Worm (Caenorhabditis elegans): Measurements from ENCODE around the gene ocr-3.

DNA sequence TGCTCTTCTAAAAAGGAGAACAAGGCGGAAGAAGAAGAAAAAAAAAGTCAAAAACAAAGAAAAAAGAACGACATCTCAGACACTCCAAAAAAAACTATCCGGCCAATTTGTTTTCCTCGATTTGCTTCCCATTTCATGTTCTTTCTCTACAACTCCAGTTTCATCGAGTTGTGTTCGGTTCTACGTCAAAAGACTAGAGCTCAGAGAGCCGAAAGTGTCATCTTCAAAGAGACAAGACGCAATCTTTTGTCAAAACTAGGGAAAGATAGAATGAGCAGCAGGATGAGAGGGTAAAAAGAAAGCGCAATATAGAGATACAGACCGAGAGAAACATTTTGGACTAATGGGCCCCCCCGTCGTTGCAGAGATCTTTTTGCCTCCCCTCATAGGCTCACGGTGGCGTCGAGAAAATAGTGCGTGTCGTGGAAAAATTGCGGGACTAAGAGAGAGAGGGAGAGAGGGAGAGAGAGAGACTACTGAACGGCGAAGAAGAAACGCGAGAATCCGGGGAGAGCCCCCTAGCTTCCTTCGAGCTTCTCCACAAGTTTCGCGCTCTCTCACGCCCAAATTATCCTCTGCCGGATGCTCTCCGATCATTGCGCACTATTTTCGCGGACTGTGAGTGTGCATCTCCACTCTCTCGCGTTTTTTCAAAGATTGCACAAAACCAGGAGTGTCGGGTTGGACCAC lies 20.6 kb downstream of the ocr-3 start:
- TF ChIP-seq nhr-76 (tag; optimal IDR thresholded peaks at IDR 0.05) (no peak), nhr-11 (tag; optimal IDR thresholded peaks at IDR 0.05) (peak; percentile 17), nhr-77 (tag; optimal IDR thresholded peaks at IDR 0.05) (no peak)

All from whole organism, L4 larva.